Worm (Caenorhabditis elegans): ENCODE data around the gene dars-1.

- no peak for TF ChIP-seq hsf-1 (GFP tag; IDR thresholded peaks at IDR 0.05)
- TF ChIP-seq pha-4 (tag; optimal IDR thresholded peaks at IDR 0.05): no peak
- TF ChIP-seq chd-7 (tag; optimal IDR thresholded peaks at IDR 0.05): no peak
- TF ChIP-seq ztf-6 (GFP tag; IDR thresholded peaks at IDR 0.05): no peak
- no peak for TF ChIP-seq unc-130 (GFP tag; optimal IDR thresholded peaks at IDR 0.05)
- no peak for TF ChIP-seq F23B12.7 (tag; optimal IDR thresholded peaks at IDR 0.05; ENCODE audit: insufficient read depth)
- TF ChIP-seq snpc-4 (GFP tag; optimal IDR thresholded peaks at IDR 0.05): no peak
- no peak for TF ChIP-seq snpc-4 (tag; optimal IDR thresholded peaks at IDR 0.05)
- no peak for TF ChIP-seq mes-4 (tag; optimal IDR thresholded peaks at IDR 0.05)
- no peak for TF ChIP-seq let-607 (tag; optimal IDR thresholded peaks at IDR 0.05)
- TF ChIP-seq efl-1 (GFP tag; optimal IDR thresholded peaks at IDR 0.05): no peak
- no peak for TF ChIP-seq unc-62 (GFP tag; optimal IDR thresholded peaks at IDR 0.05)
- TF ChIP-seq ceh-79 (tag; optimal IDR thresholded peaks at IDR 0.05): no peak
Observed at ce11 chrIII:9500267-9500666, 9.3 kb upstream of the dars-1 start, which contains the start of gene sod-4.

Measured in whole organism, young adult.